Worm (Caenorhabditis elegans): ENCODE results near the gene F11E6.10.

ce11 chrIV:17453200-17453599 is 9.8 kb downstream of the F11E6.10 start:
- TF ChIP-seq snpc-4 (tag; optimal IDR thresholded peaks at IDR 0.05) (no peak), dve-1 (tag; optimal IDR thresholded peaks at IDR 0.05; ENCODE audit: insufficient read depth) (no peak), ceh-82 (tag; optimal IDR thresholded peaks at IDR 0.05) (no peak), nhr-237 (tag; optimal IDR thresholded peaks at IDR 0.05) (no peak), zip-2 (tag; optimal IDR thresholded peaks at IDR 0.05) (no peak), mxl-3 (GFP tag; optimal IDR thresholded peaks at IDR 0.05) (no peak), ztf-11 (tag; optimal IDR thresholded peaks at IDR 0.05) (no peak), nhr-41 (GFP tag; IDR thresholded peaks at IDR 0.05) (no peak), tag-97 (GFP tag; IDR thresholded peaks at IDR 0.05) (no peak), ces-1 (GFP tag; optimal IDR thresholded peaks at IDR 0.05) (no peak), vab-7 (GFP tag; IDR thresholded peaks at IDR 0.05) (no peak), mdt-29 (GFP tag; IDR thresholded peaks at IDR 0.05) (no peak), madf-5 (GFP tag; IDR thresholded peaks at IDR 0.05) (no peak)

Data from whole organism, L4 larva.